Fruit fly (Drosophila melanogaster): ENCODE measurements around the gene CG32563.

CG32563 gene

DNA sequence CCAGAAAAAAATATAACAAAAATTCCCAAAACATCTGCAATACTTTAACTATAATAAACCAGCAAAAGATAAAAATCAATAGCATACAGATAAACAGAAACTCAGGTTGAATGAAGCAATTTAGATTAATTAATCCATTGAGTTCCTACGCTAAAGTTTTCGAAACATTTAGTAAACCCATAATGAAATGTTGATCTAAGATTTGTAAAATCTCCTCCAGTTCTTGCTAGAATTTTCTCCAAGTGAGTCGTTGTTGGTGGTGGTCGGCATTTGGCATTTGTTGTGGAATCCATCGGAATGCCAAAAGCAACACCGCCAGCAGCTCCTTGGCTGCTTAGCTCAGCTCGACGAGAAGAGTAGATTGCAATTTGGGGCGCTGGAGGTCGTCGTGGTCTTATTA is 20.1 kb upstream of the CG32563 start:
- TF ChIP-seq HLH106 (tag; optimal IDR thresholded peaks at IDR 0.05) (peak; percentile 25), Sp1 (GFP tag; optimal IDR thresholded peaks at IDR 0.05) (no peak)

dm6 chrX:17202498-17203162 is 5.6 kb upstream of the CG32563 start, which contains the start of the genes TTLL1A and CG5070:
TTLL1A (minus strand) TSS chrX:17202598.
CG5070 (plus strand) TSS chrX:17203112.
- TF ChIP-seq dmrt93B (GFP tag; optimal IDR thresholded peaks at IDR 0.05): no peak
- no peak for TF ChIP-seq pan (optimal IDR thresholded peaks at IDR 0.05)
- TF ChIP-seq Sp1 (GFP tag; optimal IDR thresholded peaks at IDR 0.05): no peak
- no peak for TF ChIP-seq jim (GFP tag; optimal IDR thresholded peaks at IDR 0.05)
- no peak for TF ChIP-seq fru (GFP tag; optimal IDR thresholded peaks at IDR 0.05)
- no peak for TF ChIP-seq psq (GFP tag; optimal IDR thresholded peaks at IDR 0.05)
- no peak for TF ChIP-seq N (GFP tag; optimal IDR thresholded peaks at IDR 0.05)
- no peak for TF ChIP-seq Vsx2 (GFP tag; optimal IDR thresholded peaks at IDR 0.05; ENCODE audit: partially characterized antibody)
- no peak for TF ChIP-seq lola (GFP tag; optimal IDR thresholded peaks at IDR 0.05)
- no peak for TF ChIP-seq Dfd (GFP tag; optimal IDR thresholded peaks at IDR 0.05)

DNA sequence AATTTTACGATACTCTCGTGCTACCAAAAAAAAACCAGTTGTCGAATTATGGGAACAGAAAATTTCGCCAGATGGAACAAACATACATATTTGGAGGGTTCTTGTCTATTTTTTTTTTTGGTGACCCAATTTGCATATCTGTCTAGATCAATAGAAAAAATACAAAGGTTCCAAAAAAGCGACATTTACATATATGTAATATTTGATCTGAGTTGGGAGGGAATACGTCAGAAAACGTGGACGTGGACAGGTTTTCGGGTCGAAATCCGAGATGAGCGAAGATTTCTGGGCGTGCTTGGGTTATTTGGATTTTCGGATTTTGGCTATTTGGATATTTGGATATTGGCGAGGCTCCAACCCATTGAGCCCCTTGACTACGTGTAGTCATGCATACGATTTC is 3.2 kb upstream of the CG32563 start:
- TF ChIP-seq CG9705 (GFP tag; optimal IDR thresholded peaks at IDR 0.05) (no peak), Myc (optimal IDR thresholded peaks at IDR 0.05) (no peak), Abd-B (GFP tag; optimal IDR thresholded peaks at IDR 0.05) (no peak), fru (GFP tag; optimal IDR thresholded peaks at IDR 0.05) (no peak), GATAd (GFP tag; optimal IDR thresholded peaks at IDR 0.05) (no peak)

- TF ChIP-seq Dfd (GFP tag; optimal IDR thresholded peaks at IDR 0.05): no peak
- TF ChIP-seq fru (GFP tag; optimal IDR thresholded peaks at IDR 0.05): no peak
- TF ChIP-seq Hnf4 (GFP tag; optimal IDR thresholded peaks at IDR 0.05): no peak
- no peak for TF ChIP-seq brk (GFP tag; optimal IDR thresholded peaks at IDR 0.05)
- no peak for TF ChIP-seq Sp1 (GFP tag; optimal IDR thresholded peaks at IDR 0.05)
- TF ChIP-seq CG32264 (GFP tag; optimal IDR thresholded peaks at IDR 0.05): no peak
- TF ChIP-seq dmrt93B (GFP tag; optimal IDR thresholded peaks at IDR 0.05): no peak
- no peak for TF ChIP-seq CrebA (GFP tag; optimal IDR thresholded peaks at IDR 0.05; ENCODE audit: borderline replicate concordance)
- no peak for TF ChIP-seq Dif (GFP tag; optimal IDR thresholded peaks at IDR 0.05; ENCODE audit: partially characterized antibody)
- no peak for TF ChIP-seq br (GFP tag; optimal IDR thresholded peaks at IDR 0.05)
- TF ChIP-seq psq (GFP tag; optimal IDR thresholded peaks at IDR 0.05): no peak
- TF ChIP-seq OdsH (GFP tag; optimal IDR thresholded peaks at IDR 0.05): no peak
- TF ChIP-seq HLH106 (tag; optimal IDR thresholded peaks at IDR 0.05): no peak
- TF ChIP-seq Myc (optimal IDR thresholded peaks at IDR 0.05): no peak
- no peak for TF ChIP-seq rgr (GFP tag; optimal IDR thresholded peaks at IDR 0.05)
- TF ChIP-seq woc (GFP tag; optimal IDR thresholded peaks at IDR 0.05): no peak
- TF ChIP-seq dsf (GFP tag; optimal IDR thresholded peaks at IDR 0.05; ENCODE audit: borderline replicate concordance): no peak
- TF ChIP-seq Vsx2 (GFP tag; optimal IDR thresholded peaks at IDR 0.05; ENCODE audit: partially characterized antibody): no peak
- no peak for TF ChIP-seq tai (GFP tag; optimal IDR thresholded peaks at IDR 0.05)
- no peak for TF ChIP-seq pan (optimal IDR thresholded peaks at IDR 0.05)
These were observed 2.2 kb upstream of the CG32563 start, which contains the start of gene CG32564 for dm6 chrX:17206046-17206445. CG32564 (plus strand) TSS chrX:17206407.

DNA sequence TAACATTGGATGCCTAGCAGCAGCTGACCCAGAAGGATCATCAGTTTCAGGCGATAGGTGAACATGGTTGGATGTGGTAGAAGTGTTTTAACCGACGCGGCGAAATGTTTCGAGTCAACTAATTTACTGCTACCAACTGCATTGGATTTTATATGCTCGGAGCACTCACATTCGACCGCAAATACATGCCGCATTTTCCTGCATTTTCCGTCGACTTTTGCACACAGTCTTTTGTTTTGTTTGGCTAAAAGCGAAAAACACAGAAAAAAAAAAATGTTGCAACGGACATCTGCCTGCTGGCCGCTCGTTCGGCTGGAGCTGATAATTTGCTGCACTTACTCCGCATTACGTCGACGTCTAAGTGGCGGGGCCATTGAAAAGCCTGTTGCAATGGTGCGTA is 1.7 kb downstream of the CG32563 start, which contains the start of gene CG12995:
TSS of gene CG12995 (minus strand) at position 101 of the 400 bp plus-strand sequence.
- TF ChIP-seq sage (GFP tag; optimal IDR thresholded peaks at IDR 0.05) (no peak), HLH106 (tag; optimal IDR thresholded peaks at IDR 0.05) (no peak), Dfd (GFP tag; optimal IDR thresholded peaks at IDR 0.05) (no peak), ey (GFP tag; optimal IDR thresholded peaks at IDR 0.05) (no peak), Hr78 (GFP tag; optimal IDR thresholded peaks at IDR 0.05) (no peak), CG32264 (GFP tag; optimal IDR thresholded peaks at IDR 0.05) (no peak), N (GFP tag; optimal IDR thresholded peaks at IDR 0.05) (no peak), foxo (GFP tag; optimal IDR thresholded peaks at IDR 0.05) (no peak), Mio (GFP tag; optimal IDR thresholded peaks at IDR 0.05) (no peak), CG9705 (GFP tag; optimal IDR thresholded peaks at IDR 0.05) (no peak), Abd-B (GFP tag; optimal IDR thresholded peaks at IDR 0.05) (no peak), usp (GFP tag; optimal IDR thresholded peaks at IDR 0.05) (no peak), jim (GFP tag; optimal IDR thresholded peaks at IDR 0.05) (no peak), GATAd (GFP tag; optimal IDR thresholded peaks at IDR 0.05) (no peak), CrebA (GFP tag; optimal IDR thresholded peaks at IDR 0.05; ENCODE audit: borderline replicate concordance) (no peak), lola (GFP tag; optimal IDR thresholded peaks at IDR 0.05) (no peak), brk (GFP tag; optimal IDR thresholded peaks at IDR 0.05) (no peak), OdsH (GFP tag; optimal IDR thresholded peaks at IDR 0.05) (no peak), dl (GFP tag; optimal IDR thresholded peaks at IDR 0.05; ENCODE audit: insufficient read depth in 1 of 2, partially characterized antibody in 2 of 2) (no peak), Hnf4 (GFP tag; optimal IDR thresholded peaks at IDR 0.05) (no peak)

All from whole organism, wandering third instar larva.